Fruit fly (Drosophila melanogaster): Measurements from ENCODE around the gene CG4872.

Gene CG4872

dm6 chrX:16848978-16849377 is 32.2 kb upstream of the CG4872 start (continued):
- TF ChIP-seq esg (GFP tag; conservative IDR thresholded peaks at IDR 0.05) (0 out of 2 replicates have a peak, but pooled peaks have one; percentile 13), CG11723 (GFP tag; optimal IDR thresholded peaks at IDR 0.05) (no peak), CG6272 (GFP tag; IDR thresholded peaks at IDR 0.05) (no peak), unpg (GFP tag; optimal IDR thresholded peaks at IDR 0.05) (no peak), Oli (tag; optimal IDR thresholded peaks at IDR 0.05) (no peak), tin (GFP tag; optimal IDR thresholded peaks at IDR 0.05) (no peak), CG3995 (GFP tag; optimal IDR thresholded peaks at IDR 0.05) (no peak), CG3065 (GFP tag; optimal IDR thresholded peaks at IDR 0.05) (no peak), sug (tag; optimal IDR thresholded peaks at IDR 0.05) (no peak), CG2678 (tag; optimal IDR thresholded peaks at IDR 0.05) (no peak), Dbx (GFP tag; IDR thresholded peaks at IDR 0.05) (no peak), Kr (GFP tag; optimal IDR thresholded peaks at IDR 0.05) (no peak), HLH54F (GFP tag; optimal IDR thresholded peaks at IDR 0.05) (no peak), CG14014 (GFP tag; IDR thresholded peaks at IDR 0.05) (no peak), CG11696 (GFP tag; IDR thresholded peaks at IDR 0.05) (no peak), pfk (GFP tag; optimal IDR thresholded peaks at IDR 0.05) (no peak), Meics (GFP tag; optimal IDR thresholded peaks at IDR 0.05) (no peak), hbn (GFP tag; IDR thresholded peaks at IDR 0.05; ENCODE audit: partially characterized antibody) (no peak), Atf-2 (GFP tag; optimal IDR thresholded peaks at IDR 0.05) (no peak), bcd (GFP tag; optimal IDR thresholded peaks at IDR 0.05) (no peak), pita (GFP tag; optimal IDR thresholded peaks at IDR 0.05) (no peak), p53 (GFP tag; optimal IDR thresholded peaks at IDR 0.05) (no peak), prd (optimal IDR thresholded peaks at IDR 0.05) (no peak), prd (GFP tag; IDR thresholded peaks at IDR 0.05) (peak; percentile 24; the same call in 1 of the 3 replicates), CG31365 (tag; optimal IDR thresholded peaks at IDR 0.05) (no peak), slou (GFP tag; optimal IDR thresholded peaks at IDR 0.05) (no peak), ind (GFP tag; optimal IDR thresholded peaks at IDR 0.05) (no peak), seq (GFP tag; IDR thresholded peaks at IDR 0.05) (no peak), MESR4 (GFP tag; optimal IDR thresholded peaks at IDR 0.05) (no peak), CG18476 (GFP tag; optimal IDR thresholded peaks at IDR 0.05) (no peak), CG17829 (tag; optimal IDR thresholded peaks at IDR 0.05) (no peak), oc (tag; optimal IDR thresholded peaks at IDR 0.05) (no peak), nerfin-1 (tag; optimal IDR thresholded peaks at IDR 0.05) (no peak), CG4617 (GFP tag; optimal IDR thresholded peaks at IDR 0.05; ENCODE audit: borderline replicate concordance) (no peak), TFAM (GFP tag; optimal IDR thresholded peaks at IDR 0.05) (no peak), sna (GFP tag; IDR thresholded peaks at IDR 0.05; ENCODE audit: partially characterized antibody) (no peak), emc (GFP tag; optimal IDR thresholded peaks at IDR 0.05) (no peak), CG1602 (GFP tag; optimal IDR thresholded peaks at IDR 0.05) (no peak), vvl (GFP tag; IDR thresholded peaks at IDR 0.05) (no peak), chm (GFP tag; IDR thresholded peaks at IDR 0.05) (no peak), zfh1 (GFP tag; IDR thresholded peaks at IDR 0.05) (0 out of 3 replicates have a peak, but pooled peaks have one; percentile 49), crp (GFP tag; optimal IDR thresholded peaks at IDR 0.05) (no peak), Nf-YC (tag; optimal IDR thresholded peaks at IDR 0.05) (no peak), inv (GFP tag; IDR thresholded peaks at IDR 0.05; ENCODE audit: partially characterized antibody) (no peak), CG10462 (GFP tag; optimal IDR thresholded peaks at IDR 0.05) (no peak), vfl (GFP tag; optimal IDR thresholded peaks at IDR 0.05) (no peak), CG3847 (GFP tag; IDR thresholded peaks at IDR 0.05) (no peak), al (GFP tag; IDR thresholded peaks at IDR 0.05) (no peak), hb (GFP tag; IDR thresholded peaks at IDR 0.05; ENCODE audit: partially characterized antibody) (no peak), sima (GFP tag; optimal IDR thresholded peaks at IDR 0.05) (no peak), nmo (GFP tag; optimal IDR thresholded peaks at IDR 0.05) (peak; percentile 1), CG10979 (tag; optimal IDR thresholded peaks at IDR 0.05) (peak; percentile 53)
